Fruit fly (Drosophila melanogaster) whole organism, embryonic: Measurements from ENCODE around the gene Gem2.
A peak's percentile ranks its signal among the peaks of the same experiment; 100 is the strongest.

Experiments used
- B-H1 ChIP-seq: fragments of 200-800 bp; sonication (Bioruptor generic); IDR thresholded peaks from 3 replicates; pipeline ENCODE4 v1.3.6; 2022; ENCODE audit warnings: missing biosample characterization, missing genetic modification characterization
- B-H2 ChIP-seq: fragments of 200-800 bp; sonication (Bioruptor generic); optimal IDR thresholded peaks from 2 replicates; lab custom pipeline; 2018; ENCODE audit warnings: missing biosample characterization, mild to moderate bottlenecking, missing genetic modification characterization
- Bgb ChIP-seq: fragments of 200-800 bp; sonication (Bioruptor generic); IDR thresholded peaks from 2 replicates; pipeline ENCODE4 v1.3.6; 2022; ENCODE audit warnings: missing biosample characterization, missing genetic modification characterization; ENCODE audit not compliant: partially characterized antibody
- CG10543 ChIP-seq: fragments of 200-800 bp; sonication (Bioruptor generic); optimal IDR thresholded peaks from 3 replicates; lab custom pipeline; 2017; ENCODE audit warnings: missing biosample characterization, mild to moderate bottlenecking, missing genetic modification characterization, moderate library complexity
- CG12071 ChIP-seq: fragments of 200-800 bp; sonication (Bioruptor generic); optimal IDR thresholded peaks from 3 replicates; lab custom pipeline; 2018; ENCODE audit warnings: missing biosample characterization, mild to moderate bottlenecking, missing genetic modification characterization
- CG13287 ChIP-seq: fragments of 200-800 bp; sonication (Bioruptor generic); IDR thresholded peaks from 2 replicates; pipeline ENCODE4 v1.3.6; 2022; ENCODE audit warnings: missing biosample characterization, missing genetic modification characterization; ENCODE audit not compliant: partially characterized antibody
- CG16813 ChIP-seq: fragments of 200-800 bp; sonication (Bioruptor generic); IDR thresholded peaks from 3 replicates; pipeline ENCODE4 v1.3.6; 2022; ENCODE audit warnings: missing biosample characterization, missing genetic modification characterization; ENCODE audit not compliant: partially characterized antibody
- CG17361 ChIP-seq: fragments of 200-800 bp; sonication (Bioruptor generic); IDR thresholded peaks from 3 replicates; pipeline ENCODE4 v1.3.6; 2022; ENCODE audit warnings: missing biosample characterization, missing genetic modification characterization
- CG17385 ChIP-seq: fragments of 200-800 bp; sonication (Bioruptor generic); optimal IDR thresholded peaks from 3 replicates; lab custom pipeline; 2018; ENCODE audit warnings: missing biosample characterization, mild to moderate bottlenecking, missing genetic modification characterization
- CG17912 ChIP-seq: fragments of 200-800 bp; sonication (Bioruptor generic); optimal IDR thresholded peaks from 2 replicates; lab custom pipeline; 2018; ENCODE audit warnings: missing biosample characterization, mild to moderate bottlenecking, missing genetic modification characterization
- CG2678 ChIP-seq: fragments of 200-800 bp; sonication (Bioruptor generic); optimal IDR thresholded peaks from 3 replicates; lab custom pipeline; 2019; ENCODE audit warnings: missing biosample characterization, mild to moderate bottlenecking, missing genetic modification characterization, moderate library complexity
- CG31441 ChIP-seq: fragments of 200-800 bp; sonication (Bioruptor generic); IDR thresholded peaks from 2 replicates; pipeline ENCODE4 v1.3.6; 2022; ENCODE audit warnings: missing biosample characterization, missing genetic modification characterization
- CG32767 ChIP-seq: fragments of 200-800 bp; sonication (Bioruptor generic); IDR thresholded peaks from 2 replicates; pipeline ENCODE4 v1.3.6; 2022; ENCODE audit warnings: missing biosample characterization, missing genetic modification characterization
- CG3726 ChIP-seq: fragments of 200-800 bp; sonication (Bioruptor generic); IDR thresholded peaks from 3 replicates; pipeline ENCODE4, ENCODE4 v1.3.6; 2022; ENCODE audit warnings: missing biosample characterization, missing genetic modification characterization
- CG3995 ChIP-seq: fragments of 200-800 bp; sonication (Bioruptor generic); optimal IDR thresholded peaks from 3 replicates; lab custom pipeline; 2016; ENCODE audit warnings: missing biosample characterization, missing genetic modification characterization
- CG9215 ChIP-seq: fragments of 200-800 bp; sonication (Bioruptor generic); IDR thresholded peaks from 2 replicates; pipeline ENCODE4 v1.3.6; 2022; ENCODE audit warnings: missing biosample characterization, missing genetic modification characterization
- CG9437 ChIP-seq: fragments of 200-800 bp; sonication (Bioruptor generic); optimal IDR thresholded peaks from 2 replicates; lab custom pipeline; 2018; ENCODE audit warnings: missing biosample characterization, mild to moderate bottlenecking, missing genetic modification characterization
- Dad ChIP-seq: fragments of 200-800 bp; sonication (Bioruptor generic); optimal IDR thresholded peaks from 3 replicates; lab custom pipeline; 2016; ENCODE audit warnings: missing biosample characterization, missing genetic modification characterization
- Eip74EF ChIP-seq, 2 experiments: fragments of 200-800 bp in 1 of 2; fragments of >200 bp in 1 of 2; sonication (Bioruptor generic) in 1 of 2; optimal IDR thresholded peaks; 2 replicates each; lab custom pipeline; 2017 to 2019; ENCODE audit warnings: missing biosample characterization in 2 of 2, missing genetic modification characterization in 2 of 2, mild to moderate bottlenecking in 1 of 2, moderate library complexity in 1 of 2
- Hmr ChIP-seq: fragments of 200-800 bp; sonication (Bioruptor generic); optimal IDR thresholded peaks from 3 replicates; lab custom pipeline; 2017; ENCODE audit warnings: mild to moderate bottlenecking, missing biosample characterization, missing genetic modification reagents, missing genetic modification characterization
- Lim3 ChIP-seq: fragments of 200-800 bp; sonication (Bioruptor generic); IDR thresholded peaks from 2 replicates; pipeline ENCODE4 v1.3.6; 2022; ENCODE audit warnings: missing biosample characterization, missing genetic modification characterization
- NfI ChIP-seq: fragments of 200-800 bp; sonication (Bioruptor generic); optimal IDR thresholded peaks from 3 replicates; lab custom pipeline; 2018; ENCODE audit warnings: missing biosample characterization, mild to moderate bottlenecking, missing genetic modification characterization, moderate library complexity
- PHDP ChIP-seq: fragments of 200-800 bp; sonication (Bioruptor generic); optimal IDR thresholded peaks from 3 replicates; lab custom pipeline; 2018; ENCODE audit warnings: missing biosample characterization, mild to moderate bottlenecking, missing genetic modification characterization, moderate library complexity
- Pdp1 ChIP-seq, 2 experiments: fragments of 200-800 bp; sonication (Bioruptor generic); optimal IDR thresholded peaks; 3 replicates each; lab custom pipeline; 2016; ENCODE audit warnings: missing biosample characterization in 2 of 2, missing genetic modification characterization in 2 of 2, mild to moderate bottlenecking in 1 of 2, moderate library complexity in 1 of 2
- Rfx ChIP-seq: fragments of 200-800 bp; sonication (Bioruptor generic); IDR thresholded peaks from 2 replicates; pipeline ENCODE4 v1.3.6; 2022; ENCODE audit warnings: missing biosample characterization, missing genetic modification characterization
- Sry-δ ChIP-seq: fragments of 200-800 bp; sonication (Bioruptor generic); optimal IDR thresholded peaks from 2 replicates; lab custom pipeline; 2016; ENCODE audit warnings: missing biosample characterization, missing genetic modification characterization
- Vsx1 ChIP-seq: fragments of 200-800 bp; sonication (Bioruptor generic); optimal IDR thresholded peaks from 2 replicates; lab custom pipeline; 2017; ENCODE audit warnings: missing biosample characterization, mild to moderate bottlenecking, missing genetic modification characterization, missing genetic modification reagents
- al ChIP-seq: fragments of 200-800 bp; sonication (Bioruptor generic); IDR thresholded peaks from 2 replicates; pipeline ENCODE4 v1.3.6; 2022; ENCODE audit warnings: missing biosample characterization, missing genetic modification characterization
- chm ChIP-seq: fragments of 200-800 bp; sonication (Bioruptor generic); IDR thresholded peaks from 2 replicates; pipeline ENCODE4 v1.3.6; 2022; ENCODE audit warnings: missing biosample characterization, missing genetic modification characterization
- croc ChIP-seq: fragments of 200-800 bp; sonication (Bioruptor generic); conservative IDR thresholded peaks from 3 replicates; pipeline ENCODE4 v1.3.6; 2022; ENCODE audit warnings: missing biosample characterization, missing genetic modification characterization
- danr ChIP-seq: fragments of 200-800 bp; sonication (Bioruptor generic); IDR thresholded peaks from 2 replicates; pipeline ENCODE4 v1.3.6; 2022; ENCODE audit warnings: missing biosample characterization, missing genetic modification characterization
- emc ChIP-seq: fragments of 200-800 bp; sonication (Bioruptor generic); optimal IDR thresholded peaks from 2 replicates; lab custom pipeline; 2016; ENCODE audit warnings: missing biosample characterization, missing genetic modification characterization
- eve ChIP-seq, 2 experiments: fragments of >200 bp; optimal IDR thresholded peaks; 2 replicates each; lab custom pipeline; 2017; ENCODE audit warnings: missing biosample characterization in 2 of 2, missing genetic modification characterization in 2 of 2
- gce ChIP-seq: fragments of 200-800 bp; sonication (Bioruptor generic); IDR thresholded peaks from 3 replicates; pipeline ENCODE4 v1.3.6; 2022; ENCODE audit warnings: missing biosample characterization, missing genetic modification characterization
- gsb ChIP-seq: fragments of 200-800 bp; sonication (Bioruptor generic); IDR thresholded peaks from 2 replicates; pipeline ENCODE4 v1.3.6; 2022; ENCODE audit warnings: missing biosample characterization, missing genetic modification characterization
- gsb-n ChIP-seq: fragments of 200-800 bp; sonication (Bioruptor generic); optimal IDR thresholded peaks from 3 replicates; lab custom pipeline; 2018; ENCODE audit warnings: missing biosample characterization, mild to moderate bottlenecking, missing genetic modification characterization
- hb ChIP-seq: fragments of 200-800 bp; sonication (Bioruptor generic); IDR thresholded peaks from 3 replicates; pipeline ENCODE4 v1.3.6; 2022; ENCODE audit warnings: missing biosample characterization, missing genetic modification characterization; ENCODE audit not compliant: partially characterized antibody
- ind ChIP-seq: fragments of 200-800 bp; sonication (Bioruptor generic); optimal IDR thresholded peaks from 3 replicates; lab custom pipeline; 2016; ENCODE audit warnings: missing biosample characterization, missing genetic modification characterization
- insv ChIP-seq, 2 experiments: fragments of 200-800 bp; sonication (Bioruptor generic); optimal IDR thresholded peaks; 3 replicates each; lab custom pipeline; 2016 to 2018; ENCODE audit warnings: missing biosample characterization in 2 of 2, missing genetic modification characterization in 2 of 2
- klu ChIP-seq: fragments of 200-800 bp; sonication (Bioruptor generic); IDR thresholded peaks from 2 replicates; pipeline ENCODE4 v1.3.6; 2022; ENCODE audit warnings: missing biosample characterization, missing genetic modification characterization
- lab ChIP-seq: fragments of 200-800 bp; sonication (Bioruptor generic); optimal IDR thresholded peaks from 3 replicates; lab custom pipeline; 2017; ENCODE audit warnings: missing biosample characterization, missing genetic modification characterization, mild to moderate bottlenecking, moderate library complexity, missing genetic modification reagents
- phol ChIP-seq: fragments of 200-800 bp; sonication (Bioruptor generic); optimal IDR thresholded peaks from 3 replicates; lab custom pipeline; 2018; ENCODE audit warnings: missing biosample characterization, mild to moderate bottlenecking, missing genetic modification characterization, moderate library complexity
- rib ChIP-seq: fragments of 200-800 bp; sonication (Bioruptor generic); IDR thresholded peaks from 2 replicates; pipeline ENCODE4 v1.3.6; 2022; ENCODE audit warnings: missing biosample characterization, missing genetic modification characterization
- scrt ChIP-seq: fragments of 200-800 bp; sonication (Bioruptor generic); optimal IDR thresholded peaks from 2 replicates; lab custom pipeline; 2018; ENCODE audit warnings: missing biosample characterization, mild to moderate bottlenecking, missing genetic modification characterization, moderate library complexity
- sens ChIP-seq: fragments of 200-800 bp; sonication (Bioruptor generic); peaks from one replicate; lab custom pipeline; 2016; ENCODE audit warnings: missing biosample characterization, missing genetic modification characterization
- so ChIP-seq: fragments of 200-800 bp; sonication (Bioruptor generic); IDR thresholded peaks from 3 replicates; pipeline ENCODE4 v1.3.6; 2022; ENCODE audit warnings: missing biosample characterization, missing genetic modification characterization
- tll ChIP-seq, 2 experiments: fragments of 200-800 bp in 1 of 2; fragments of >200 bp in 1 of 2; sonication (Bioruptor generic) in 1 of 2; optimal IDR thresholded peaks; 2 replicates each; lab custom pipeline; 2017 to 2019; ENCODE audit warnings: missing biosample characterization in 2 of 2, missing genetic modification characterization in 2 of 2, mild to moderate bottlenecking in 1 of 2, moderate library complexity in 1 of 2
- wdn ChIP-seq: fragments of 200-800 bp; sonication (Bioruptor generic); IDR thresholded peaks from 2 replicates; pipeline ENCODE4 v1.3.6; 2022; ENCODE audit warnings: missing biosample characterization, missing genetic modification characterization
- yki ChIP-seq: fragments of >200 bp; optimal IDR thresholded peaks from 3 replicates; lab custom pipeline; 2018
- zfh2 ChIP-seq: fragments of 200-800 bp; sonication (Bioruptor generic); optimal IDR thresholded peaks from 2 replicates; lab custom pipeline; 2016; ENCODE audit warnings: missing biosample characterization, missing genetic modification characterization

The Gem2 gene

DNA sequence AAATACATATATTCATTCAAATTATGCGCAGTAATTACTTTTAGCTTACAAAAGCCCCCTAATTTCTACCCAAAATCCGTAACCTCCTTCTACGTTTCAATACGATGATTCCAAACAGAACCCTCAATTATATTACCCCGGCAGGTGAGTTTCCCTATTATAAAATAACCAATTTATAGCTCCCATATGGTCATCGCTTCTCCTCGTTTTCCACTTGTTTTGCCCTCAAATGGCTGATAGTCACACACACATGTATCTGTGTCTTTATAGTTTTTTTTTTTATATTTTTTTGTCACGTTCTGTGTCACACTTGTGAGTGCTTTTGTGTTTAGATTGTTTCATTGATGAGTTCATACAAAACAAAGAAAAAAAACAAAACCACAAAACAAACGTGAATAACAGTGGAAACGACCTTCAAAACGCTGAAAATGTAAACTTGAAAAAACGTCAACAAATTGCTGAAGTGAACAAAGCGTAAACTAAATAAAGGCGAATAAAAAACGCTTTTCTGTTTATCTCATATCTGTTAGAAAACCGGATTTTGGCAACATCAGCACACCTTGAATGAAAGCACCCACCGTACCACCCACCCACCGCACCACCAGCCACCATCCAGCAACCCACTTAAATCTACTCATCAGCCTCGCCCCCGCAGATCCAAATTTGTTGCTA, 28.9 kb downstream of the Gem2 start (continued):
- TF ChIP-seq CG3726 (GFP tag; lab: Robert Waterston, UW) (no peak), CG10543 (GFP tag; lab: Kevin White, UChicago) (peak; percentile 69), CG2678 (tag; lab: Kevin White, UChicago) (peak; percentile 57), Eip74EF (GFP tag; optimal IDR thresholded peaks at IDR 0.05; lab: Kevin White, UChicago) (peak in 1 of 2 experiments; percentile 45), scrt (GFP tag; lab: Kevin White, UChicago) (peak; percentile 38), Lim3 (GFP tag; lab: Robert Waterston, UW) (no peak), gsb (GFP tag; lab: Robert Waterston, UW) (no peak), ind (GFP tag; lab: Kevin White, UChicago) (no peak), gsb-n (tag; lab: Kevin White, UChicago) (no peak), Sry-δ (GFP tag; lab: Kevin White, UChicago) (no peak), CG3995 (GFP tag; lab: Kevin White, UChicago) (peak; percentile 0), lab (peak; percentile 79), chm (GFP tag; lab: Robert Waterston, UW) (0 out of 2 replicates have a peak, but pooled peaks have one; percentile 10), eve (GFP tag; optimal IDR thresholded peaks at IDR 0.05; lab: Kevin White, UChicago) (peak in 1 of 2 experiments; percentile 53), CG17912 (GFP tag; lab: Kevin White, UChicago) (no peak), wdn (GFP tag; lab: Robert Waterston, UW) (peak; percentile 44; the same call in 1 of the 2 replicates), Hmr (GFP tag; lab: Kevin White, UChicago) (peak; percentile 37), croc (GFP tag; lab: Robert Waterston, UW) (no peak), zfh2 (GFP tag; lab: Kevin White, UChicago) (peak; percentile 23), Rfx (peak; percentile 64), danr (GFP tag; lab: Robert Waterston, UW) (no peak), sens (GFP tag; lab: Kevin White, UChicago) (peak; percentile 71), klu (GFP tag; lab: Robert Waterston, UW) (peak; percentile 63), CG17361 (0 out of 3 replicates have a peak, but pooled peaks have one; percentile 24)

DNA sequence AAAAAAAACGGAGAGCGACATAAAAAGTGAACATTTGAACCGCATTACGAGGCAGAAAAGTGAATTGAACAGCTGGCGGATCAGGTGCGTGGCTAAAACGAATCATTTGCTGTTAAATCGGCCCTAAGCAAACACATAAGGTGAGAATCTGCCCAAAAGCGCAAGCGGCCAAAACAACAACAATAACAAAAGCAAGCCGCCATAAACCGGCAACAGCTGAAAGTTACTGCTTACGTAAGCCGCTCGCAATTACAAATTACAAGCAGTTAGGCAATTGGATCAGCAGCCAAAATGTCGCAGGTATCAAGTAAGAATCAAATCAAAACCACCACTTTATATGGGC, 36.8 kb downstream of the Gem2 start:
- TF ChIP-seq CG31441: no peak
- TF ChIP-seq Bgb: 0 out of 2 replicates have a peak, but pooled peaks have one; percentile 12
- no peak for TF ChIP-seq CG16813
- TF ChIP-seq phol: no peak
- TF ChIP-seq Pdp1 (GFP tag; optimal IDR thresholded peaks at IDR 0.05; lab: Kevin White, UChicago): peak in 1 of 2 experiments; percentile 94
- no peak for TF ChIP-seq rib (GFP tag; lab: Robert Waterston, UW)
- TF ChIP-seq B-H2 (GFP tag; lab: Kevin White, UChicago): no peak
- no peak for TF ChIP-seq NfI (GFP tag; lab: Kevin White, UChicago)
- no peak for TF ChIP-seq PHDP (tag; lab: Kevin White, UChicago)
- no peak for TF ChIP-seq CG32767 (GFP tag; lab: Robert Waterston, UW)
- TF ChIP-seq CG9215: no peak
- peak; percentile 62 for TF ChIP-seq CG9437
- peak; percentile 84 for TF ChIP-seq CG17385 (GFP tag; lab: Kevin White, UChicago)
- no peak for TF ChIP-seq al (GFP tag; lab: Robert Waterston, UW)
- TF ChIP-seq hb (GFP tag; lab: Robert Waterston, UW): no peak
- TF ChIP-seq tll (GFP tag; optimal IDR thresholded peaks at IDR 0.05; lab: Kevin White, UChicago): no peak
- no peak for TF ChIP-seq yki (lab: Kevin White, UChicago)
- TF ChIP-seq Vsx1 (GFP tag; lab: Kevin White, UChicago): no peak
- no peak for TF ChIP-seq Dad (GFP tag; lab: Kevin White, UChicago)
- TF ChIP-seq B-H1 (GFP tag; lab: Robert Waterston, UW): no peak
- peak in 1 of 2 experiments; percentile 75 for TF ChIP-seq insv (GFP tag; optimal IDR thresholded peaks at IDR 0.05; lab: Kevin White, UChicago)
- no peak for TF ChIP-seq CG12071 (GFP tag; lab: Kevin White, UChicago)
- TF ChIP-seq so (GFP tag; lab: Robert Waterston, UW): 0 out of 3 replicates have a peak, but pooled peaks have one; percentile 55
- no peak for TF ChIP-seq emc (GFP tag; lab: Kevin White, UChicago)
- no peak for TF ChIP-seq gce (GFP tag; lab: Robert Waterston, UW)
- no peak; the same call in 1 of the 2 replicates for TF ChIP-seq CG13287 (GFP tag; lab: Robert Waterston, UW)
